Worm (Caenorhabditis elegans): ENCODE measurements around the gene nuo-4.

DNA sequence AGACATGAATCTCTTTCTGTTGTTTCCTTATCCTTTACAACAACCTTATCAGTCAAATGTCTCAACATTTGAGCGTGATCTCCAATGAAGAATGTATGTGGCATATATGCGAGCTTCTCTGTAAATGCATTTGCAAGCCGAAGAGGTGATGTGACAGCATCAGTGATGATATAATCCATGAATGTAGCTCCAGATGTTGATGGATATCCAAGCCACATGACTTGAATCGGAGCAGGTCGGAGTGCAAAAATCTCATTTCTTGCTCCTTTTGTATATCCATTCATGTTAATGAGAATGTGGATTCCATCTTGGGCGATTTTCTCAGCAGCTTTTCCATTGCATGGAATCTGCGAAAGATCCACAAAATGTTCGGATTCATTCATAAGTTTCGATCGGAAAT is 10.4 kb downstream of the nuo-4 start:
- TF ChIP-seq repo-1 (tag; optimal IDR thresholded peaks at IDR 0.05) (no peak), aptf-2 (GFP tag; conservative IDR thresholded peaks at IDR 0.05) (no peak), pha-4 (tag; optimal IDR thresholded peaks at IDR 0.05) (no peak)

Data from whole organism, young adult.